Fruit fly (Drosophila melanogaster): ENCODE results near the gene CG18764.
A peak's percentile ranks its signal among the peaks of the same experiment; 100 is the strongest.

The CG18764 gene

dm6 chr3R:11673955-11674663 is 47.4 kb downstream of the CG18764 start, which contains the start of gene CG14715 (continued):
- TF ChIP-seq CG12391 (tag; optimal IDR thresholded peaks at IDR 0.05) = peak; percentile 76
- TF ChIP-seq CG18262 (tag; optimal IDR thresholded peaks at IDR 0.05) = peak; percentile 31
- no peak for TF ChIP-seq CG8281 (tag; optimal IDR thresholded peaks at IDR 0.05)
- peak; percentile 68; the same call in 3 of the 4 replicates for TF ChIP-seq Dll (GFP tag; IDR thresholded peaks at IDR 0.05; ENCODE audit: partially characterized antibody)
- peak; percentile 51 for TF ChIP-seq pho (GFP tag; optimal IDR thresholded peaks at IDR 0.05)
- TF ChIP-seq CG34224 (GFP tag; IDR thresholded peaks at IDR 0.05; ENCODE audit: partially characterized antibody) = no peak
- peak; percentile 25 for TF ChIP-seq bcd (GFP tag; optimal IDR thresholded peaks at IDR 0.05)
- TF ChIP-seq p53 (GFP tag; optimal IDR thresholded peaks at IDR 0.05) = no peak
- TF ChIP-seq CG3847 (GFP tag; IDR thresholded peaks at IDR 0.05) = peak; percentile 72
- no peak for TF ChIP-seq gt (GFP tag; IDR thresholded peaks at IDR 0.05)
- no peak for TF ChIP-seq gce (GFP tag; IDR thresholded peaks at IDR 0.05)
- TF ChIP-seq pum (GFP tag; optimal IDR thresholded peaks at IDR 0.05) = peak; percentile 37
- TF ChIP-seq ato (GFP tag; IDR thresholded peaks at IDR 0.05; ENCODE audit: partially characterized antibody) = no peak
- TF ChIP-seq psq (GFP tag; optimal IDR thresholded peaks at IDR 0.05) = no peak
- TF ChIP-seq lov (optimal IDR thresholded peaks at IDR 0.05) = no peak
- no peak for TF ChIP-seq lov (GFP tag; IDR thresholded peaks at IDR 0.05)
- no peak for TF ChIP-seq gsb-n (tag; optimal IDR thresholded peaks at IDR 0.05)
- no peak for TF ChIP-seq pros (GFP tag; optimal IDR thresholded peaks at IDR 0.05)
- no peak for TF ChIP-seq her (GFP tag; optimal IDR thresholded peaks at IDR 0.05)
- TF ChIP-seq CrebB (tag; optimal IDR thresholded peaks at IDR 0.05) = no peak
- TF ChIP-seq Bdp1 (GFP tag; optimal IDR thresholded peaks at IDR 0.05) = no peak
- TF ChIP-seq E2f1 (GFP tag; IDR thresholded peaks at IDR 0.05) = peak; percentile 57
- TF ChIP-seq Hr78 (GFP tag; optimal IDR thresholded peaks at IDR 0.05) = no peak
- TF ChIP-seq Oaz (GFP tag; IDR thresholded peaks at IDR 0.05) = no peak
- TF ChIP-seq CG10209 (GFP tag; optimal IDR thresholded peaks at IDR 0.05) = no peak
- no peak for TF ChIP-seq gsb (GFP tag; IDR thresholded peaks at IDR 0.05)
- TF ChIP-seq CG17186 (GFP tag; optimal IDR thresholded peaks at IDR 0.05) = no peak
- TF ChIP-seq eyg (GFP tag; optimal IDR thresholded peaks at IDR 0.05) = no peak
- TF ChIP-seq btn (GFP tag; optimal IDR thresholded peaks at IDR 0.05) = no peak
- peak; percentile 7 for TF ChIP-seq CG7556 (GFP tag; optimal IDR thresholded peaks at IDR 0.05)
- TF ChIP-seq run (tag; optimal IDR thresholded peaks at IDR 0.05) = no peak
- no peak for TF ChIP-seq fd102C (GFP tag; optimal IDR thresholded peaks at IDR 0.05)
- no peak for TF ChIP-seq repo (GFP tag; optimal IDR thresholded peaks at IDR 0.05)
- no peak for TF ChIP-seq CG17568 (GFP tag; optimal IDR thresholded peaks at IDR 0.05)
- peak; percentile 45 for TF ChIP-seq jumu (GFP tag; optimal IDR thresholded peaks at IDR 0.05)
- peak; percentile 98 for TF ChIP-seq grn (GFP tag; optimal IDR thresholded peaks at IDR 0.05)
- TF ChIP-seq Poxn (GFP tag; IDR thresholded peaks at IDR 0.05) = no peak
- no peak for TF ChIP-seq CG10462 (GFP tag; optimal IDR thresholded peaks at IDR 0.05)
- TF ChIP-seq sens (GFP tag) = peak; percentile 87
- TF ChIP-seq bigmax (GFP tag; optimal IDR thresholded peaks at IDR 0.05) = peak; percentile 30
- TF ChIP-seq schlank (tag; optimal IDR thresholded peaks at IDR 0.05) = no peak
- peak; percentile 6 for TF ChIP-seq Meics (GFP tag; optimal IDR thresholded peaks at IDR 0.05)
- TF ChIP-seq Awh (GFP tag; IDR thresholded peaks at IDR 0.05) = no peak
- peak; percentile 49 for TF ChIP-seq sisA (GFP tag; IDR thresholded peaks at IDR 0.05)
- TF ChIP-seq tgo (GFP tag; IDR thresholded peaks at IDR 0.05) = peak; percentile 69
- TF ChIP-seq mam (GFP tag; optimal IDR thresholded peaks at IDR 0.05) = peak; percentile 44
- no peak for TF ChIP-seq vfl (GFP tag; optimal IDR thresholded peaks at IDR 0.05)
- TF ChIP-seq CG4854 (GFP tag; optimal IDR thresholded peaks at IDR 0.05) = no peak
- TF ChIP-seq E2f2 (GFP tag; IDR thresholded peaks at IDR 0.05) = peak; percentile 94
- peak; percentile 60 for TF ChIP-seq CG3995 (GFP tag; optimal IDR thresholded peaks at IDR 0.05)
- TF ChIP-seq Bteb2 (GFP tag; optimal IDR thresholded peaks at IDR 0.05) = no peak
